Worm (Caenorhabditis elegans): ENCODE data around the gene srx-8.

- TF ChIP-seq aly-2 (tag; optimal IDR thresholded peaks at IDR 0.05) (no peak), egl-27 (tag; optimal IDR thresholded peaks at IDR 0.05) (no peak), elt-3 (tag; optimal IDR thresholded peaks at IDR 0.05) (no peak), lsy-12 (tag; optimal IDR thresholded peaks at IDR 0.05) (no peak), unc-62 (GFP tag; optimal IDR thresholded peaks at IDR 0.05) (no peak), R02D3.7 (tag; optimal IDR thresholded peaks at IDR 0.05) (no peak), nhr-12 (tag; optimal IDR thresholded peaks at IDR 0.05) (no peak), pha-4 (tag; optimal IDR thresholded peaks at IDR 0.05) (no peak), tbx-2 (tag; optimal IDR thresholded peaks at IDR 0.05) (no peak), nhr-25 (tag; optimal IDR thresholded peaks at IDR 0.05) (no peak)
These were observed 41.9 kb upstream of the srx-8 start for ce11 chrV:597823-598222.

Measured in whole organism, L3 larva.